Fruit fly (Drosophila melanogaster) whole organism, prepupa: ENCODE measurements around the gene MstProx.
A peak's percentile ranks its signal among the peaks of the same experiment; 100 is the strongest.

Experiments used
- Blimp-1 ChIP-seq: fragments of 200-800 bp; sonication (Bioruptor generic); optimal IDR thresholded peaks from 3 replicates; lab custom pipeline; 2017; ENCODE audit warnings: missing biosample characterization, missing genetic modification characterization, mild to moderate bottlenecking, moderate library complexity, missing genetic modification reagents
- CG10631 ChIP-seq: fragments of 200-800 bp; sonication (Bioruptor generic); optimal IDR thresholded peaks from 2 replicates; lab custom pipeline; 2016; ENCODE audit warnings: missing biosample characterization, missing genetic modification characterization
- CG10669 ChIP-seq: fragments of 200-800 bp; sonication (Bioruptor generic); optimal IDR thresholded peaks from 3 replicates; lab custom pipeline; 2018; ENCODE audit warnings: missing biosample characterization, mild to moderate bottlenecking, missing genetic modification characterization, moderate library complexity
- CG11294 ChIP-seq: fragments of 200-800 bp; sonication (Bioruptor generic); IDR thresholded peaks from 2 replicates; pipeline ENCODE4 v1.3.6; 2022; ENCODE audit warnings: missing biosample characterization, missing genetic modification characterization
- CG11762 ChIP-seq: fragments of 200-800 bp; sonication (Bioruptor generic); optimal IDR thresholded peaks from 3 replicates; lab custom pipeline; 2016; ENCODE audit warnings: missing biosample characterization, missing genetic modification characterization; ENCODE audit not compliant: insufficient read depth
- CG11902 ChIP-seq: fragments of 200-800 bp; sonication (Bioruptor generic); optimal IDR thresholded peaks from 3 replicates; lab custom pipeline; 2016; ENCODE audit warnings: missing biosample characterization, missing genetic modification characterization
- CG15336 ChIP-seq: fragments of 200-800 bp; sonication (Bioruptor generic); IDR thresholded peaks from 2 replicates; pipeline ENCODE4 v1.3.6; 2022; ENCODE audit warnings: missing biosample characterization, missing genetic modification characterization
- CG1621 ChIP-seq: fragments of 200-800 bp; sonication (Bioruptor generic); optimal IDR thresholded peaks from 3 replicates; lab custom pipeline; 2018; ENCODE audit warnings: missing biosample characterization, mild to moderate bottlenecking, missing genetic modification characterization
- CG3032 ChIP-seq: fragments of 200-800 bp; optimal IDR thresholded peaks from 2 replicates; lab custom pipeline; 2019; ENCODE audit warnings: missing biosample characterization, mild to moderate bottlenecking, missing genetic modification characterization, moderate library complexity
- CG31627 ChIP-seq: fragments of 200-800 bp; sonication (Bioruptor generic); optimal IDR thresholded peaks from 3 replicates; lab custom pipeline; 2016; ENCODE audit warnings: missing biosample characterization, missing genetic modification characterization
- CG32006 ChIP-seq: fragments of 200-800 bp; sonication (Bioruptor generic); optimal IDR thresholded peaks from 3 replicates; lab custom pipeline; 2017; ENCODE audit warnings: missing biosample characterization, mild to moderate bottlenecking, missing genetic modification characterization
- CG34406 ChIP-seq: fragments of 200-800 bp; sonication (Bioruptor generic); optimal IDR thresholded peaks from 3 replicates; lab custom pipeline; 2016; ENCODE audit warnings: missing biosample characterization, missing genetic modification characterization
- CG4318 ChIP-seq: fragments of 200-800 bp; sonication (Bioruptor generic); optimal IDR thresholded peaks from 3 replicates; lab custom pipeline; 2017; ENCODE audit warnings: missing biosample characterization, mild to moderate bottlenecking, missing genetic modification characterization
- CG6163 ChIP-seq: fragments of 200-800 bp; sonication (Bioruptor generic); IDR thresholded peaks from 3 replicates; pipeline ENCODE4 v1.3.6; 2022; ENCODE audit warnings: missing biosample characterization, missing genetic modification characterization
- CG6276 ChIP-seq: fragments of 200-800 bp; sonication (Bioruptor generic); optimal IDR thresholded peaks from 2 replicates; lab custom pipeline; 2017; ENCODE audit warnings: missing biosample characterization, mild to moderate bottlenecking, missing genetic modification characterization
- CG6792 ChIP-seq: fragments of 200-800 bp; sonication (Bioruptor generic); optimal IDR thresholded peaks from 3 replicates; lab custom pipeline; 2016; ENCODE audit warnings: missing biosample characterization, missing genetic modification characterization
- CG6808 ChIP-seq: fragments of 200-800 bp; sonication (Bioruptor generic); optimal IDR thresholded peaks from 3 replicates; lab custom pipeline; 2017; ENCODE audit warnings: missing biosample characterization, missing genetic modification characterization, mild to moderate bottlenecking, moderate library complexity, missing genetic modification reagents
- CG8119 ChIP-seq: fragments of 200-800 bp; sonication (Bioruptor generic); IDR thresholded peaks from 3 replicates; pipeline ENCODE4 v1.3.6; 2022; ENCODE audit warnings: missing biosample characterization, missing genetic modification characterization
- CG8319 ChIP-seq: fragments of 200-800 bp; sonication (Bioruptor generic); optimal IDR thresholded peaks from 3 replicates; lab custom pipeline; 2016; ENCODE audit warnings: missing biosample characterization, missing genetic modification characterization
- CG8632 ChIP-seq: fragments of 200-800 bp; sonication (Bioruptor generic); optimal IDR thresholded peaks from 3 replicates; lab custom pipeline; 2016; ENCODE audit warnings: missing biosample characterization, missing genetic modification characterization
- CG9139 ChIP-seq: fragments of 200-800 bp; sonication (Bioruptor generic); optimal IDR thresholded peaks from 3 replicates; lab custom pipeline; 2017; ENCODE audit warnings: missing biosample characterization, mild to moderate bottlenecking, missing genetic modification characterization
- Ets21C ChIP-seq: fragments of 200-800 bp; sonication (Bioruptor generic); optimal IDR thresholded peaks from 3 replicates; lab custom pipeline; 2016; ENCODE audit warnings: missing biosample characterization, missing genetic modification characterization
- Ets96B ChIP-seq: fragments of 200-800 bp; optimal IDR thresholded peaks from 2 replicates; lab custom pipeline; 2019; ENCODE audit warnings: missing biosample characterization, mild to moderate bottlenecking, missing genetic modification characterization, moderate library complexity
- Gug ChIP-seq: fragments of 200-800 bp; sonication (Bioruptor generic); IDR thresholded peaks from 2 replicates; pipeline ENCODE4 v1.3.6; 2022; ENCODE audit warnings: missing biosample characterization, missing genetic modification characterization
- Hr38 ChIP-seq: sonication (Bioruptor generic); optimal IDR thresholded peaks from 2 replicates; lab custom pipeline; 2016; ENCODE audit warnings: missing biosample characterization, missing genetic modification characterization
- Hr4 ChIP-seq: fragments of 200-800 bp; sonication (Bioruptor generic); optimal IDR thresholded peaks from 3 replicates; lab custom pipeline; 2016; ENCODE audit warnings: missing biosample characterization, missing genetic modification characterization
- Met ChIP-seq: fragments of 200-800 bp; sonication (Bioruptor generic); optimal IDR thresholded peaks from 3 replicates; lab custom pipeline; 2016; ENCODE audit warnings: missing biosample characterization, missing genetic modification characterization
- OdsH ChIP-seq: fragments of 200-800 bp; sonication (Bioruptor generic); optimal IDR thresholded peaks from 3 replicates; lab custom pipeline; 2016; ENCODE audit warnings: missing biosample characterization, missing genetic modification characterization
- Sox102F ChIP-seq: fragments of 200-800 bp; sonication (Bioruptor generic); optimal IDR thresholded peaks from 2 replicates; lab custom pipeline; 2016; ENCODE audit warnings: missing biosample characterization, mild to moderate bottlenecking, missing genetic modification characterization
- Sox14 ChIP-seq: fragments of 200-800 bp; sonication (Bioruptor generic); optimal IDR thresholded peaks from 3 replicates; lab custom pipeline; 2016; ENCODE audit warnings: missing biosample characterization, missing genetic modification characterization
- Sox15 ChIP-seq: fragments of 200-800 bp; sonication (Bioruptor generic); optimal IDR thresholded peaks from 3 replicates; lab custom pipeline; 2016; ENCODE audit warnings: missing biosample characterization, missing genetic modification characterization
- acj6 ChIP-seq: fragments of 200-800 bp; sonication (Bioruptor generic); optimal IDR thresholded peaks from 3 replicates; lab custom pipeline; 2016; ENCODE audit warnings: missing biosample characterization, missing genetic modification characterization
- cyc ChIP-seq: fragments of 200-800 bp; sonication (Bioruptor generic); optimal IDR thresholded peaks from 3 replicates; lab custom pipeline; 2016; ENCODE audit warnings: missing biosample characterization, missing genetic modification characterization
- dsx ChIP-seq: fragments of 200-800 bp; optimal IDR thresholded peaks from 3 replicates; lab custom pipeline; 2019; ENCODE audit warnings: missing biosample characterization, mild to moderate bottlenecking, missing genetic modification characterization, moderate library complexity; ENCODE audit not compliant: poor library complexity, severe bottlenecking
- esn ChIP-seq: fragments of 200-800 bp; sonication (Bioruptor generic); optimal IDR thresholded peaks from 2 replicates; lab custom pipeline; 2016; ENCODE audit warnings: missing biosample characterization, mild to moderate bottlenecking, missing genetic modification characterization, moderate library complexity
- fd85E ChIP-seq: fragments of 200-800 bp; sonication (Bioruptor generic); optimal IDR thresholded peaks from 3 replicates; lab custom pipeline; 2016; ENCODE audit warnings: missing biosample characterization, missing genetic modification characterization
- fkh ChIP-seq: fragments of 200-800 bp; sonication (Bioruptor generic); optimal IDR thresholded peaks from 3 replicates; lab custom pipeline; 2017; ENCODE audit warnings: missing biosample characterization, mild to moderate bottlenecking, missing genetic modification characterization, moderate library complexity
- pdm3 ChIP-seq: fragments of 200-800 bp; sonication (Bioruptor generic); optimal IDR thresholded peaks from 3 replicates; lab custom pipeline; 2016; ENCODE audit warnings: missing biosample characterization, missing genetic modification characterization
- salr ChIP-seq, 2 experiments: fragments of 200-800 bp; sonication (Bioruptor generic); optimal IDR thresholded peaks; 3 replicates each; lab custom pipeline; 2016 to 2018; ENCODE audit warnings: missing biosample characterization in 2 of 2, missing genetic modification characterization in 2 of 2, mild to moderate bottlenecking in 1 of 2
- spab ChIP-seq: fragments of 200-800 bp; sonication (Bioruptor generic); optimal IDR thresholded peaks from 2 replicates; lab custom pipeline; 2017; ENCODE audit warnings: missing biosample characterization, mild to moderate bottlenecking, missing genetic modification characterization, missing genetic modification reagents
- ss ChIP-seq, 2 experiments: fragments of 200-800 bp; sonication (Bioruptor generic); optimal IDR thresholded peaks; 2 replicates in 1 of 2; 3 replicates in 1 of 2; lab custom pipeline; 2017 to 2018; ENCODE audit warnings: mild to moderate bottlenecking in 2 of 2, missing biosample characterization in 2 of 2, missing genetic modification characterization in 2 of 2, moderate library complexity in 1 of 2
- topi ChIP-seq: fragments of 200-800 bp; sonication (Bioruptor generic); optimal IDR thresholded peaks from 3 replicates; lab custom pipeline; 2016; ENCODE audit warnings: missing biosample characterization, missing genetic modification characterization
- vri ChIP-seq: fragments of 200-800 bp; sonication (Bioruptor generic); optimal IDR thresholded peaks from 3 replicates; lab custom pipeline; 2016; ENCODE audit warnings: missing biosample characterization, mild to moderate bottlenecking, missing genetic modification characterization

Gene MstProx

dm6 chr3R:7363673-7364072 is 5.4 kb downstream of the MstProx start, which contains the start of gene Mst84Dd:
TSS of gene Mst84Dd (minus strand) at chr3R:7363773.
- TF ChIP-seq CG6808 (GFP tag; lab: Kevin White, UChicago) (no peak), Hr4 (GFP tag; lab: Kevin White, UChicago) (no peak), CG8632 (GFP tag; lab: Kevin White, UChicago) (no peak), Met (GFP tag; lab: Kevin White, UChicago) (no peak), Ets21C (GFP tag; lab: Kevin White, UChicago) (no peak), Sox15 (GFP tag; lab: Kevin White, UChicago) (no peak), CG6792 (GFP tag; lab: Kevin White, UChicago) (no peak), CG34406 (no peak), CG10631 (GFP tag; lab: Kevin White, UChicago) (no peak), OdsH (GFP tag; lab: Kevin White, UChicago) (no peak), CG10669 (GFP tag; lab: Kevin White, UChicago) (no peak), esn (GFP tag; lab: Kevin White, UChicago) (no peak), vri (no peak)

dm6 chr3R:7362023-7362422 is 7.1 kb downstream of the MstProx start, which contains the start of gene CG17944:
TSS of gene CG17944 (minus strand) at chr3R:7362123.
- no peak for TF ChIP-seq CG9139
- TF ChIP-seq CG6808 (GFP tag; lab: Kevin White, UChicago): no peak
- no peak for TF ChIP-seq CG15336 (GFP tag; lab: Robert Waterston, UW)
- TF ChIP-seq Ets21C (GFP tag; lab: Kevin White, UChicago): no peak
- no peak for TF ChIP-seq CG10669 (GFP tag; lab: Kevin White, UChicago)
- TF ChIP-seq CG6163: no peak
- no peak for TF ChIP-seq CG1621 (tag; lab: Kevin White, UChicago)

- no peak for TF ChIP-seq CG34406
- TF ChIP-seq fd85E: no peak
- no peak for TF ChIP-seq CG11902 (GFP tag; lab: Kevin White, UChicago)
- TF ChIP-seq spab (GFP tag; lab: Kevin White, UChicago): no peak
- no peak for TF ChIP-seq CG8319 (GFP tag; lab: Kevin White, UChicago)
- TF ChIP-seq ss (GFP tag; optimal IDR thresholded peaks at IDR 0.05; lab: Kevin White, UChicago): no peak
- TF ChIP-seq pdm3 (GFP tag; lab: Kevin White, UChicago): no peak
- no peak for TF ChIP-seq CG3032 (tag; lab: Kevin White, UChicago)
- no peak for TF ChIP-seq CG6792 (GFP tag; lab: Kevin White, UChicago)
- TF ChIP-seq Hr4 (GFP tag; lab: Kevin White, UChicago): no peak
- TF ChIP-seq Sox102F (GFP tag; lab: Kevin White, UChicago): no peak
- TF ChIP-seq Sox14 (GFP tag; lab: Kevin White, UChicago): no peak
- no peak for TF ChIP-seq acj6 (GFP tag; lab: Kevin White, UChicago)
- no peak for TF ChIP-seq CG6808 (GFP tag; lab: Kevin White, UChicago)
- TF ChIP-seq fkh: no peak
- TF ChIP-seq Gug: no peak
- no peak for TF ChIP-seq cyc (GFP tag; lab: Kevin White, UChicago)
- no peak for TF ChIP-seq Hr38 (GFP tag; lab: Kevin White, UChicago)
- TF ChIP-seq CG32006 (GFP tag; lab: Kevin White, UChicago): no peak
Observed at dm6 chr3R:7349452-7349851, 19.7 kb downstream of the MstProx start, which contains the start of gene CG43290. TSS of gene CG43290 (minus strand) at chr3R:7349552.

DNA sequence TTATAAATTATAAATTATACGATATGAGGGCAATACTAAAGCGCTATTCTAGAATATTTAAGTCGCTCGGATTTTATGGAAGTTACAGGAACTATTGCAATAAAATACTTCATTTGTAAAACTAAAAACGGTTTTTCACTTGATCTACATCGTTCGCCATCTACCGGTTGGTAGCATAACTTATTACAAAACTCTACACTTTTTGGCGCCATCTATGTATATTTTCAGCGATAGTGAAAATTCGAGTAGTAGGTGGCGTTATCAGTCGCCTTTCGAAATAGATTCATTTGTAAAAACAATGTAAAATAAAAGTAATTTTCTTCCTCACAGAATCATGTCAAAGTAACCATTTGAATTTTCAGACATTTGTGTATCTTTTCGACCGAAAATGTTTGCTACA is 22.7 kb downstream of the MstProx start, which contains the start of gene nxf4:
Gene nxf4, plus strand, starts transcription at position 286 of the 400 bp plus-strand sequence.
- TF ChIP-seq CG3032 (tag; lab: Kevin White, UChicago): no peak
- TF ChIP-seq Ets21C (GFP tag; lab: Kevin White, UChicago): no peak
- TF ChIP-seq CG6808 (GFP tag; lab: Kevin White, UChicago): no peak
- TF ChIP-seq Hr4 (GFP tag; lab: Kevin White, UChicago): peak; percentile 29
- TF ChIP-seq CG10631 (GFP tag; lab: Kevin White, UChicago): peak; percentile 24
- TF ChIP-seq Sox15 (GFP tag; lab: Kevin White, UChicago): no peak
- TF ChIP-seq CG11294 (GFP tag; lab: Robert Waterston, UW): no peak
- TF ChIP-seq CG11762 (GFP tag; lab: Kevin White, UChicago): no peak
- no peak for TF ChIP-seq Ets96B (tag; lab: Kevin White, UChicago)
- peak; percentile 61 for TF ChIP-seq CG31627 (GFP tag; lab: Kevin White, UChicago)
- TF ChIP-seq CG8119: no peak
- peak; percentile 32 for TF ChIP-seq topi (GFP tag; lab: Kevin White, UChicago)
- no peak for TF ChIP-seq dsx (GFP tag; lab: Kevin White, UChicago)
- no peak for TF ChIP-seq salr (GFP tag; optimal IDR thresholded peaks at IDR 0.05; lab: Kevin White, UChicago)
- TF ChIP-seq CG6792 (GFP tag; lab: Kevin White, UChicago): no peak
- TF ChIP-seq CG6276 (GFP tag; lab: Kevin White, UChicago): no peak
- TF ChIP-seq CG1621 (tag; lab: Kevin White, UChicago): no peak
- peak; percentile 61 for TF ChIP-seq cyc (GFP tag; lab: Kevin White, UChicago)
- TF ChIP-seq Blimp-1: no peak
- TF ChIP-seq CG10669 (GFP tag; lab: Kevin White, UChicago): no peak
- TF ChIP-seq CG32006 (GFP tag; lab: Kevin White, UChicago): no peak
- no peak for TF ChIP-seq CG4318 (GFP tag; lab: Kevin White, UChicago)
- TF ChIP-seq Met (GFP tag; lab: Kevin White, UChicago): peak; percentile 23
- TF ChIP-seq Sox102F (GFP tag; lab: Kevin White, UChicago): no peak
